Worm (Caenorhabditis elegans) whole organism, early embryonic: ENCODE data around the gene unc-47.

Source experiments
- F13C5.2 ChIP-seq: sonication (generic microtip); optimal IDR thresholded peaks from 2 replicates; lab custom pipeline; 2017; ENCODE audit warnings: mild to moderate bottlenecking, missing genetic modification characterization, inconsistent platforms, missing compliant biosample characterization
- ama-1 ChIP-seq: fragments of 150-350 bp; optimal IDR thresholded peaks from 2 replicates; lab custom pipeline; 2014
- flt-1 ChIP-seq: fragments of 200-800 bp; sonication (Bioruptor generic); IDR thresholded peaks from 2 replicates; pipeline ENCODE4 v1.3.6; 2022; ENCODE audit warnings: missing genetic modification characterization, missing compliant biosample characterization
- sea-1 ChIP-seq: fragments of 200-800 bp; sonication (Bioruptor generic); conservative IDR thresholded peaks from 2 replicates; pipeline ENCODE4 v1.3.6; 2022; ENCODE audit warnings: missing genetic modification characterization, missing compliant biosample characterization
- tbx-37 ChIP-seq: fragments of 200-800 bp; sonication (Bioruptor generic); conservative IDR thresholded peaks from 2 replicates; pipeline ENCODE4 v1.3.6; 2022; ENCODE audit warnings: missing genetic modification reagents, missing genetic modification characterization, missing compliant biosample characterization
- tra-4 ChIP-seq: sonication (generic microtip); optimal IDR thresholded peaks from 2 replicates; lab custom pipeline; 2017; ENCODE audit warnings: missing genetic modification characterization, missing compliant biosample characterization

ce11 chrIII:10218587-10218986 is 32.5 kb upstream of the unc-47 start, which contains the start of the genes rde-4 and cox-14:
- TF ChIP-seq sea-1 (GFP tag; lab: Robert Waterston, UW): no peak
- TF ChIP-seq tra-4 (tag; lab: Kevin White, UChicago): no peak
- no peak for TF ChIP-seq F13C5.2
- no peak for TF ChIP-seq tbx-37
- TF ChIP-seq flt-1 (GFP tag; lab: Robert Waterston, UW): no peak
- TF ChIP-seq ama-1: no peak
